Fruit fly (Drosophila melanogaster) S2 (cell line): ENCODE measurements around the gene CG3527.

Source experiments
- CG8478 ChIP-seq: fragments of >200 bp; optimal IDR thresholded peaks from 2 replicates; lab custom pipeline; 2018
- CTCF ChIP-seq, 2 experiments: fragments of >200 bp; optimal IDR thresholded peaks; 2 replicates each; lab custom pipeline; 2018

CG3527 gene

DNA sequence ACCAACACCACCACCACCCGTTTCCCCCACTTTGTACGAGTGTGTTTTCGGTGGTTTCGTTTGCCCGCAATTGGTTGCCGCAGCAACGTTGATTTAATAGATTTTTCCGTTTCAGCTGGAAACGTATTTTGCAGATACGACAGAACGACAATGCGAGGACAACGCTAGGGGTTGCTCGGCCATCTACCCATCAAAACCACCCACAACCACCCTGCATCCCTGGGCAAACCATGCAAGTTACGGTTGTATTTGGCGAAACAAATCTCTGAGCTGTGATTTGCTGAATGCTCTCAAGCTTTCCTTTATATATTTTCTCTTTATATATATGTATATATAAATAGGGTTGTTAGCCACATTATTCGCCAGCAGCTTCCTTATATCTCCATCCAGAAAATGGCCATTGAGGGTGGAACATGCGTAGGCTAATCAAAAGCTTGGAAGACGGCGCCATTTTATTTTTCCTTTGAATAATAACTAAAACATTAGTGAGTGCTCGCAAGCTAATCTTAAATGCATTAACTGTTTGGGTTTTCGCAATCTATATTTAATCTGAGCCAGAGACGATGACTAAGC, 48.2 kb downstream of the CG3527 start:
- TF ChIP-seq CG8478 (lab: Kevin White, UChicago) = no peak
- TF ChIP-seq CTCF (optimal IDR thresholded peaks at IDR 0.05; lab: Kevin White, UChicago) = no peak
